Fruit fly (Drosophila melanogaster) whole organism, embryonic: ENCODE results near the gene CG10068.

Source experiments
- CG10267 ChIP-seq: fragments of 200-800 bp; sonication (Bioruptor generic); optimal IDR thresholded peaks from 2 replicates; lab custom pipeline; 2018; ENCODE audit warnings: missing biosample characterization, mild to moderate bottlenecking, missing genetic modification characterization, moderate library complexity
- CG13123 ChIP-seq: fragments of 200-800 bp; sonication (Bioruptor generic); optimal IDR thresholded peaks from 2 replicates; lab custom pipeline; 2016; ENCODE audit warnings: missing biosample characterization, missing genetic modification characterization
- CG9727 ChIP-seq: fragments of 200-800 bp; sonication (Bioruptor generic); optimal IDR thresholded peaks from 3 replicates; lab custom pipeline; 2017; ENCODE audit warnings: missing biosample characterization, mild to moderate bottlenecking, missing genetic modification characterization
- CkIIα-i1 ChIP-seq: fragments of 200-800 bp; sonication (Bioruptor generic); IDR thresholded peaks from 2 replicates; pipeline ENCODE4 v1.3.6; 2022; ENCODE audit warnings: missing biosample characterization, missing genetic modification characterization
- Dll ChIP-seq: fragments of 200-800 bp; sonication (Bioruptor generic); IDR thresholded peaks from 4 replicates; pipeline ENCODE4 v1.3.6; 2022; ENCODE audit warnings: missing biosample characterization, missing genetic modification characterization; ENCODE audit not compliant: partially characterized antibody
- Lhr ChIP-seq: fragments of 200-800 bp; sonication (Bioruptor generic); optimal IDR thresholded peaks from 3 replicates; lab custom pipeline; 2017; ENCODE audit warnings: mild to moderate bottlenecking, missing biosample characterization, missing genetic modification reagents, missing genetic modification characterization
- fru ChIP-seq: fragments of >200 bp; optimal IDR thresholded peaks from 2 replicates; lab custom pipeline; 2017
- pho ChIP-seq: fragments of 200-800 bp; sonication (Bioruptor generic); optimal IDR thresholded peaks from 2 replicates; lab custom pipeline; 2016; ENCODE audit warnings: missing biosample characterization, missing genetic modification characterization

DNA sequence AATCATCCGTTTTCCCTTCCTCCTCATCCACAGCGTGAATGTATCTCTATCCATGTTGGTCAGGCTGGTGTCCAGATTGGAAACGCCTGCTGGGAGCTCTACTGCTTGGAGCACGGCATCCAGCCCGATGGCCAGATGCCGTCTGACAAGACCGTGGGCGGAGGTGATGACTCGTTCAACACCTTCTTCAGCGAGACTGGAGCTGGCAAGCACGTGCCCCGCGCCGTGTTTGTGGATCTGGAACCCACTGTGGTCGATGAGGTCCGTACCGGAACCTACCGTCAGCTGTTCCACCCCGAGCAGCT, 40.7 kb downstream of the CG10068 start:
- TF ChIP-seq CG9727 (no peak), Dll (GFP tag; lab: Robert Waterston, UW) (no peak), Lhr (no peak), CkIIα-i1 (GFP tag; lab: Robert Waterston, UW) (no peak), fru (lab: Kevin White, UChicago) (no peak), CG13123 (GFP tag; lab: Kevin White, UChicago) (no peak), CG10267 (tag; lab: Kevin White, UChicago) (no peak), pho (no peak)
